Worm (Caenorhabditis elegans) whole organism, late embryonic: ENCODE measurements around the gene ceh-54.

ENCODE experiments used
- dmd-4 ChIP-seq: sonication (generic microtip); optimal IDR thresholded peaks from 2 replicates; lab custom pipeline; 2016; ENCODE audit warnings: borderline replicate concordance, missing genetic modification characterization, missing compliant biosample characterization
- fax-1 ChIP-seq: sonication (generic microtip); optimal IDR thresholded peaks from 2 replicates; lab custom pipeline; 2016; ENCODE audit warnings: missing genotype, missing genetic modification characterization, missing compliant biosample characterization
- nhr-11 ChIP-seq: fragments of 150-350 bp; optimal IDR thresholded peaks from 2 replicates; lab custom pipeline; 2014; ENCODE audit warnings: missing biosample characterization, missing genetic modification characterization
- pax-1 ChIP-seq: fragments of 150-350 bp; optimal IDR thresholded peaks from 2 replicates; lab custom pipeline; 2014; ENCODE audit warnings: missing biosample characterization, missing genetic modification characterization
- pha-4 ChIP-seq: fragments of 150-350 bp; optimal IDR thresholded peaks from 2 replicates; lab custom pipeline; 2018; ENCODE audit warnings: missing biosample characterization, missing genetic modification reagents, missing genetic modification characterization
- pros-1 ChIP-seq: fragments of 150-350 bp; optimal IDR thresholded peaks from 2 replicates; lab custom pipeline; 2014; ENCODE audit warnings: missing biosample characterization, missing genetic modification reagents, missing genetic modification characterization
- ref-2 ChIP-seq: sonication (generic microtip); optimal IDR thresholded peaks from 2 replicates; lab custom pipeline; 2016; ENCODE audit warnings: missing genetic modification characterization, missing compliant biosample characterization
- sox-4 ChIP-seq: sonication (generic microtip); optimal IDR thresholded peaks from 2 replicates; lab custom pipeline; 2017; ENCODE audit warnings: mild to moderate bottlenecking, missing genetic modification characterization, inconsistent platforms, missing compliant biosample characterization

DNA sequence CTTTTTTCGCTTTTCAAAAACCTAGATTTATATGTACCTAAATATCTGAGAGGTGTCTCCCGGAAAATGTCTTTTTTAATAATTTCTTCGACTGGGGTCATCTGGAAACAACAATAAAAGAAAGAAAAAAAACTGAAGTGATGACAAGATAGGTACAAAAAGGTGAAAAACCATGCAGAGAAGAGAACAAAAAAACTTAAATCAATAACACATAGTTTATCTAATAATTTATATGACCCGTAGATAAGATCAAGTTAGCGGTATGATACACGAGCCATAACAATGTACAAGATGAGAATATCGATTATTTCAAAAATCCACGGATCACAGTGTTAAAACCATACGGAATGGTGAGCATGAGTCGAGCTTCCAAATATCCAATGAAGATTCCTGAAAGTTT, 12.3 kb upstream of the ceh-54 start, which contains the start of gene mtp-18:
- TF ChIP-seq nhr-11 = no peak
- TF ChIP-seq pha-4 (tag; lab: Kevin White, UChicago) = no peak
- TF ChIP-seq pros-1 (tag; lab: Kevin White, UChicago) = no peak
- TF ChIP-seq dmd-4 = no peak
- TF ChIP-seq pax-1 = no peak
- no peak for TF ChIP-seq ref-2
- TF ChIP-seq sox-4 (tag; lab: Kevin White, UChicago) = no peak
- TF ChIP-seq fax-1 (tag; lab: Kevin White, UChicago) = no peak
